Worm (Caenorhabditis elegans) whole organism, L1 larva: ENCODE data around the gene lec-3.

Experiments used
- C16A3.4 ChIP-seq: fragments of 150-350 bp; optimal IDR thresholded peaks from 2 replicates; lab custom pipeline; 2014; ENCODE audit warnings: missing biosample characterization, missing genetic modification characterization
- ceh-8 ChIP-seq: fragments of 200-800 bp; sonication (Bioruptor generic); optimal IDR thresholded peaks from 2 replicates; lab custom pipeline; 2018; ENCODE audit warnings: mild to moderate bottlenecking, missing genetic modification characterization, moderate library complexity, missing compliant biosample characterization
- ceh-82 ChIP-seq, 3 experiments: fragments of 150-350 bp in 1 of 3; sonication (generic microtip) in 2 of 3; optimal IDR thresholded peaks; 2 replicates each; lab custom pipeline; 2014 to 2017; ENCODE audit warnings: missing biosample characterization in 3 of 3, missing genetic modification characterization in 3 of 3
- ceh-88 ChIP-seq: fragments of 200-800 bp; sonication (Bioruptor generic); IDR thresholded peaks from 2 replicates; pipeline ENCODE4 v1.3.6; 2022; ENCODE audit warnings: missing genetic modification characterization, missing compliant biosample characterization
- ceh-90 ChIP-seq: sonication (generic microtip); optimal IDR thresholded peaks from 2 replicates; lab custom pipeline; 2016; ENCODE audit warnings: missing genetic modification characterization, missing compliant biosample characterization
- dpl-1 ChIP-seq, 3 experiments: fragments of 150-350 bp in 2 of 3; sonication (generic microtip) in 1 of 3; optimal IDR thresholded peaks; 2 replicates each; lab custom pipeline; 2014 to 2017; ENCODE audit warnings: missing biosample characterization in 3 of 3, missing genetic modification characterization in 3 of 3, missing genetic modification reagents in 3 of 3
- dsc-1 ChIP-seq: sonication (generic microtip); optimal IDR thresholded peaks from 2 replicates; lab custom pipeline; 2016; ENCODE audit warnings: mild to moderate bottlenecking, missing genetic modification characterization, missing compliant biosample characterization
- efl-1 ChIP-seq, 4 experiments: fragments of 150-350 bp; optimal IDR thresholded peaks in 3 of 4; peaks in 1 of 4; 1 replicate in 1 of 4; 2 replicates in 3 of 4; lab custom pipeline; 2014; ENCODE audit warnings: missing biosample characterization in 2 of 4, missing genetic modification characterization in 2 of 4, missing genetic modification reagents in 2 of 4
- egl-27 ChIP-seq, 2 experiments: fragments of 150-350 bp in 1 of 2; sonication (generic microtip); optimal IDR thresholded peaks; 3 replicates each; lab custom pipeline; 2017 to 2018; ENCODE audit warnings: missing biosample characterization in 2 of 2, missing genetic modification characterization in 2 of 2, missing genetic modification reagents in 2 of 2
- elt-3 ChIP-seq, 6 experiments: fragments of 150-350 bp in 1 of 6; sonication (generic microtip); optimal IDR thresholded peaks; 2 replicates each; lab custom pipeline; 2017 to 2018; ENCODE audit warnings: missing biosample characterization in 6 of 6, missing genetic modification characterization in 6 of 6, inconsistent platforms in 1 of 6
- fkh-4 ChIP-seq: sonication (generic microtip); optimal IDR thresholded peaks from 2 replicates; lab custom pipeline; 2016; ENCODE audit warnings: missing compliant biosample characterization, missing genetic modification characterization, borderline replicate concordance
- fkh-8 ChIP-seq: sonication (generic microtip); optimal IDR thresholded peaks from 2 replicates; lab custom pipeline; 2016; ENCODE audit warnings: mild to moderate bottlenecking, missing genetic modification characterization, missing compliant biosample characterization
- fos-1 ChIP-seq: fragments of 150-350 bp; optimal IDR thresholded peaks from 2 replicates; lab custom pipeline; 2014; ENCODE audit warnings: missing biosample characterization, missing genetic modification characterization
- grh-1 ChIP-seq: fragments of 200-800 bp; sonication (Bioruptor generic); IDR thresholded peaks from 2 replicates; pipeline ENCODE4 v1.3.6; 2022; ENCODE audit warnings: missing genetic modification reagents, missing genetic modification characterization, missing compliant biosample characterization
- irx-1 ChIP-seq: sonication (generic microtip); optimal IDR thresholded peaks from 2 replicates; lab custom pipeline; 2016; ENCODE audit warnings: missing genetic modification characterization, missing compliant biosample characterization
- isw-1 ChIP-seq: fragments of 200-800 bp; sonication (Bioruptor generic); IDR thresholded peaks from 2 replicates; pipeline ENCODE4 v1.3.6; 2022; ENCODE audit warnings: missing genetic modification characterization, missing compliant biosample characterization
- lin-13 ChIP-seq: fragments of 150-350 bp; optimal IDR thresholded peaks from 2 replicates; lab custom pipeline; 2014; ENCODE audit warnings: missing biosample characterization, missing genetic modification reagents, missing genetic modification characterization
- lin-14 ChIP-seq: fragments of 200-800 bp; sonication (Bioruptor generic); optimal IDR thresholded peaks from 2 replicates; lab custom pipeline; 2018; ENCODE audit warnings: mild to moderate bottlenecking, missing genetic modification characterization, moderate library complexity, missing compliant biosample characterization
- lin-15B ChIP-seq: fragments of 150-350 bp; sonication (generic microtip); optimal IDR thresholded peaks from 3 replicates; lab custom pipeline; 2014; ENCODE audit warnings: missing biosample characterization, missing genetic modification characterization
- lin-39 ChIP-seq: fragments of 150-350 bp; optimal IDR thresholded peaks from 2 replicates; lab custom pipeline; 2014; ENCODE audit warnings: missing biosample characterization, missing genetic modification reagents, missing genetic modification characterization
- lir-3 ChIP-seq: sonication (generic microtip); optimal IDR thresholded peaks from 2 replicates; lab custom pipeline; 2016; ENCODE audit warnings: mild to moderate bottlenecking, missing genetic modification characterization, moderate library complexity, missing compliant biosample characterization; ENCODE audit not compliant: poor library complexity
- lsy-2 ChIP-seq, 2 experiments: fragments of 150-350 bp; optimal IDR thresholded peaks; 2 replicates each; lab custom pipeline; 2014; ENCODE audit warnings: missing biosample characterization in 2 of 2, missing genetic modification characterization in 2 of 2
- mab-9 ChIP-seq: fragments of 200-800 bp; sonication (Bioruptor generic); IDR thresholded peaks from 2 replicates; pipeline ENCODE4 v1.3.6; 2022; ENCODE audit warnings: missing genetic modification reagents, missing genetic modification characterization, missing compliant biosample characterization
- nhr-11 ChIP-seq: fragments of 150-350 bp; optimal IDR thresholded peaks from 2 replicates; lab custom pipeline; 2014; ENCODE audit warnings: missing biosample characterization, missing genetic modification characterization
- nhr-19 ChIP-seq: fragments of 200-800 bp; sonication (Bioruptor generic); conservative IDR thresholded peaks from 2 replicates; pipeline ENCODE4 v1.3.6; 2022; ENCODE audit warnings: missing genetic modification characterization, missing compliant biosample characterization
- nhr-20 ChIP-seq: sonication (generic microtip); optimal IDR thresholded peaks from 2 replicates; lab custom pipeline; 2016; ENCODE audit warnings: mild to moderate bottlenecking, missing genetic modification characterization, missing compliant biosample characterization
- nhr-47 ChIP-seq: sonication (generic microtip); optimal IDR thresholded peaks from 2 replicates; lab custom pipeline; 2016; ENCODE audit warnings: mild to moderate bottlenecking, missing genetic modification characterization, moderate library complexity, missing compliant biosample characterization
- nhr-71 ChIP-seq: sonication (generic microtip); optimal IDR thresholded peaks from 2 replicates; lab custom pipeline; 2016; ENCODE audit warnings: mild to moderate bottlenecking, missing genetic modification characterization, moderate library complexity, missing compliant biosample characterization
- nhr-85 ChIP-seq: sonication (generic microtip); peaks from one replicate; lab custom pipeline; 2016; ENCODE audit warnings: missing genetic modification characterization, inconsistent platforms, missing compliant biosample characterization
- nhr-90 ChIP-seq: sonication (generic microtip); optimal IDR thresholded peaks from 2 replicates; lab custom pipeline; 2016; ENCODE audit warnings: mild to moderate bottlenecking, missing genetic modification characterization, missing compliant biosample characterization; ENCODE audit not compliant: poor library complexity
- skn-1 ChIP-seq: fragments of 150-350 bp; optimal IDR thresholded peaks from 2 replicates; lab custom pipeline; 2014; ENCODE audit warnings: missing biosample characterization, missing genetic modification characterization
- swsn-7 ChIP-seq: sonication (generic microtip); optimal IDR thresholded peaks from 2 replicates; lab custom pipeline; 2016; ENCODE audit warnings: missing genetic modification characterization, missing compliant biosample characterization
- unc-130 ChIP-seq: fragments of 150-350 bp; optimal IDR thresholded peaks from 2 replicates; lab custom pipeline; 2017; ENCODE audit warnings: missing biosample characterization, missing genetic modification characterization, inconsistent platforms
- unc-86 ChIP-seq: sonication (generic microtip); optimal IDR thresholded peaks from 2 replicates; lab custom pipeline; 2016; ENCODE audit warnings: missing genetic modification characterization, missing compliant biosample characterization
- unc-98 ChIP-seq: fragments of 200-800 bp; sonication (Bioruptor generic); IDR thresholded peaks from 2 replicates; pipeline ENCODE4 v1.3.6; 2022; ENCODE audit warnings: missing genetic modification characterization, missing compliant biosample characterization
- vab-15 ChIP-seq: sonication (generic microtip); optimal IDR thresholded peaks from 2 replicates; lab custom pipeline; 2017; ENCODE audit warnings: missing genotype, mild to moderate bottlenecking, missing genetic modification characterization, missing compliant biosample characterization
- xbp-1 ChIP-seq: sonication (generic microtip); optimal IDR thresholded peaks from 2 replicates; lab custom pipeline; 2016; ENCODE audit warnings: missing genetic modification characterization, missing compliant biosample characterization
- ztf-11 ChIP-seq, 2 experiments: sonication (generic microtip); optimal IDR thresholded peaks; 2 replicates each; lab custom pipeline; 2016 to 2017; ENCODE audit warnings: missing genetic modification characterization in 2 of 2, missing biosample characterization in 1 of 2, missing compliant biosample characterization in 1 of 2
- ztf-4 ChIP-seq: fragments of 150-350 bp; optimal IDR thresholded peaks from 2 replicates; lab custom pipeline; 2014; ENCODE audit warnings: missing biosample characterization, missing genetic modification characterization

Gene lec-3

DNA sequence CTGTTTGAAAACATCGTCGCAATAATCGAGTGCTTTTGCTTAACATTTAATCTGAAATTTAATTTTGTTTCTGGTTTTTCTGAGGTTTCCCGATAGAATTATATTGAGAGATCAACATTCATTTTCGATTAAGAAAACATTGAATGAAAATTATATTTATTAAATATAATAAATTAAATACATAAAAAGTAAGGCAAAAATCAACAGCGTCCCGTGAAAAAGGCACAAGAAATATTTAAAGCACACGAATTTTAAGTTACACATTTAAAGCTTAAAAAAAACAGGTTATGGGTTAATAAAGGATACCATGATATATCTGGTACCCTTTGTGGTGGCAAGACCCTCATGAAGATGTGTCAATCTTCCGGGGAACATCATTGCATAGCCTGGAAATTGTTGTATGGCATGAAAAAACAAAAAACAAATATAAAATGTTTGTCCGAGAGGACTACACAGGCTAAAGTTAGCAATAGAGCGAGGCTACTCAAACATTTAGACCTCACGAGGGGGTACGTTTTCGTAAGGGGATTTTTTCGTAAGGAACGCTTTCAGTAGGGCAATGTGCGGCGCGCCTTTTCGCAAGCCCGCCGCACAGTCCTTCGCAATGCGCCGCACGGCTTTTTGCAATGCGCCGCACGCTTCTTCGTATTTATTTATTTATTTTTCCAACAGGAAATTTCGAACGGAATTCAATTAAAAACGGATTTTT is 42.4 kb downstream of the lec-3 start, which contains the start of gene mtcu-2 (continued):
- TF ChIP-seq nhr-90 (tag; lab: Kevin White, UChicago) (peak; percentile 84), ceh-88 (GFP tag; lab: Robert Waterston, UW) (peak; percentile 98), skn-1 (tag; lab: Kevin White, UChicago) (peak; percentile 38), irx-1 (tag; lab: Kevin White, UChicago) (peak; percentile 62), efl-1 (optimal IDR thresholded peaks at IDR 0.05; lab: Kevin White, UChicago) (peak; percentile 80 to 81), efl-1 (GFP tag; optimal IDR thresholded peaks at IDR 0.05 in 1 of 2; lab: Kevin White, UChicago) (peak; percentile 71 to 97), nhr-47 (peak; percentile 90), lin-39 (tag; lab: Kevin White, UChicago) (peak; percentile 39), fkh-4 (tag; lab: Kevin White, UChicago) (peak; percentile 12), fkh-8 (peak; percentile 79), ztf-11 (tag; optimal IDR thresholded peaks at IDR 0.05; lab: Kevin White, UChicago) (peak in 1 of 2 experiments; percentile 83), ceh-82 (tag; optimal IDR thresholded peaks at IDR 0.05; lab: Kevin White, UChicago) (peak; percentile 82 to 88 (median 83)), nhr-20 (peak; percentile 84), vab-15 (tag; lab: Kevin White, UChicago) (peak; percentile 57), fos-1 (tag; lab: Kevin White, UChicago) (peak; percentile 6), dsc-1 (tag; lab: Kevin White, UChicago) (peak; percentile 80), lir-3 (tag; lab: Kevin White, UChicago) (peak; percentile 79), nhr-85 (tag; lab: Kevin White, UChicago) (peak; percentile 96), nhr-11 (tag; lab: Kevin White, UChicago) (peak; percentile 64), ceh-8 (peak; percentile 10), ztf-4 (tag; lab: Kevin White, UChicago) (peak; percentile 5), unc-86 (peak; percentile 85), lin-15B (tag; lab: Kevin White, UChicago) (peak; percentile 85), egl-27 (tag; optimal IDR thresholded peaks at IDR 0.05; lab: Kevin White, UChicago) (peak in 1 of 2 experiments; percentile 2), elt-3 (tag; optimal IDR thresholded peaks at IDR 0.05; lab: Kevin White, UChicago) (peak in 3 of 6 experiments; percentile 27 to 76 (median 30)), lin-14 (GFP tag; lab: Kevin White, UChicago) (peak; percentile 89), xbp-1 (peak; percentile 84), swsn-7 (tag; lab: Kevin White, UChicago) (peak; percentile 87), ceh-90 (tag; lab: Kevin White, UChicago) (peak; percentile 27), lin-13 (GFP tag; lab: Kevin White, UChicago) (peak; percentile 46), unc-130 (peak; percentile 53)
- TF ChIP-seq, all 84 proteins: peak for 57; not testable (repeated sequence) for 27

DNA sequence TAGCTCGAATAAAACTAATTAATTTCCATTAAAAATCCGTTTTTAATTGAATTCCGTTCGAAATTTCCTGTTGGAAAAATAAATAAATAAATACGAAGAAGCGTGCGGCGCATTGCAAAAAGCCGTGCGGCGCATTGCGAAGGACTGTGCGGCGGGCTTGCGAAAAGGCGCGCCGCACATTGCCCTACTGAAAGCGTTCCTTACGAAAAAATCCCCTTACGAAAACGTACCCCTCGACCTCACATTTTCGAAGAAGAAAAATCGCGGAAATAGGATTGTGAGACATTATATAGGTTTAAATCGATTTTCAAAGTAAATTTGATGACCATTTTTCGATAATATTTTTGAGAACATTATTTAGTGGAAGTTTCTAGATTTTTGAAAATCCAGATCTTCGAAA is 43.9 kb downstream of the lec-3 start:
- TF ChIP-seq isw-1 (peak; percentile 77), lsy-2 (tag; optimal IDR thresholded peaks at IDR 0.05; lab: Kevin White, UChicago) (peak in 1 of 2 experiments; percentile 28), C16A3.4 (tag; lab: Kevin White, UChicago) (peak; percentile 8), nhr-19 (GFP tag; lab: Robert Waterston, UW) (peak; percentile 81), unc-98 (GFP tag; lab: Robert Waterston, UW) (peak; percentile 16; the same call in 1 of the 2 replicates), nhr-71 (tag; lab: Kevin White, UChicago) (peak; percentile 16), grh-1 (GFP tag; lab: Robert Waterston, UW) (peak; percentile 63), mab-9 (0 out of 2 replicates have a peak, but pooled peaks have one; percentile 15), nhr-47 (peak; percentile 15), ceh-88 (GFP tag; lab: Robert Waterston, UW) (peak; percentile 70), efl-1 (optimal IDR thresholded peaks at IDR 0.05; lab: Kevin White, UChicago) (peak in 1 of 2 experiments; percentile 4), efl-1 (GFP tag; optimal IDR thresholded peaks at IDR 0.05 in 1 of 2; lab: Kevin White, UChicago) (peak in 1 of 2 experiments; percentile 87), dpl-1 (GFP tag; optimal IDR thresholded peaks at IDR 0.05; lab: Kevin White, UChicago) (peak in 1 of 3 experiments; percentile 17)
